Fruit fly (Drosophila melanogaster): ENCODE measurements around the gene CG14314.

The CG14314 gene

dm6 chr3R:18171983-18172967 lies 43.7 kb upstream of the CG14314 start (continued):
- peak; percentile 79 for TF ChIP-seq fd64A (GFP tag; optimal IDR thresholded peaks at IDR 0.05)
- peak; percentile 60 for TF ChIP-seq CG8765 (GFP tag; IDR thresholded peaks at IDR 0.05)
- peak; percentile 89 for TF ChIP-seq CG5245 (GFP tag; optimal IDR thresholded peaks at IDR 0.05)
- TF ChIP-seq BtbVII (GFP tag; optimal IDR thresholded peaks at IDR 0.05): peak; percentile 92
- TF ChIP-seq org-1 (GFP tag; optimal IDR thresholded peaks at IDR 0.05): peak; percentile 94
- peak; percentile 71 for TF ChIP-seq MTF-1 (GFP tag; optimal IDR thresholded peaks at IDR 0.05; ENCODE audit: borderline replicate concordance)
- peak; percentile 89 for TF ChIP-seq cato (GFP tag; optimal IDR thresholded peaks at IDR 0.05; ENCODE audit: borderline replicate concordance)
- TF ChIP-seq cad (GFP tag; optimal IDR thresholded peaks at IDR 0.05): no peak
- TF ChIP-seq CG7963 (GFP tag; IDR thresholded peaks at IDR 0.05; ENCODE audit: partially characterized antibody): no peak
- peak; percentile 90 for TF ChIP-seq Fer3 (tag; optimal IDR thresholded peaks at IDR 0.05)
- no peak for TF ChIP-seq CG14860 (GFP tag; IDR thresholded peaks at IDR 0.05; ENCODE audit: partially characterized antibody)
- TF ChIP-seq crc (GFP tag; optimal IDR thresholded peaks at IDR 0.05): peak; percentile 88
- no peak for TF ChIP-seq amos (GFP tag; IDR thresholded peaks at IDR 0.05; ENCODE audit: partially characterized antibody)
- peak; percentile 83 for TF ChIP-seq Dbx (GFP tag; IDR thresholded peaks at IDR 0.05)
- TF ChIP-seq emc (GFP tag; optimal IDR thresholded peaks at IDR 0.05): peak; percentile 61
- peak; percentile 95 for TF ChIP-seq fd96Cb (tag; optimal IDR thresholded peaks at IDR 0.05)
- peak; percentile 47; the same call in 1 of the 2 replicates for TF ChIP-seq Poxn (GFP tag; IDR thresholded peaks at IDR 0.05)
- TF ChIP-seq CG12299 (tag; optimal IDR thresholded peaks at IDR 0.05): peak; percentile 87
- TF ChIP-seq dysf (GFP tag; IDR thresholded peaks at IDR 0.05): peak; percentile 92
- TF ChIP-seq unpg (GFP tag; optimal IDR thresholded peaks at IDR 0.05): peak; percentile 93
- TF ChIP-seq CG31441 (GFP tag; IDR thresholded peaks at IDR 0.05): peak; percentile 98
- peak; percentile 92 for TF ChIP-seq HmgZ (tag; optimal IDR thresholded peaks at IDR 0.05)
- peak; percentile 93 for TF ChIP-seq dpn (GFP tag; optimal IDR thresholded peaks at IDR 0.05)
- peak; percentile 93 for TF ChIP-seq Hand (GFP tag; optimal IDR thresholded peaks at IDR 0.05)
- TF ChIP-seq dimm (GFP tag; IDR thresholded peaks at IDR 0.05): peak; percentile 54
- TF ChIP-seq Asciz (GFP tag; optimal IDR thresholded peaks at IDR 0.05): peak; percentile 95
- TF ChIP-seq CG32532 (GFP tag; IDR thresholded peaks at IDR 0.05): peak; percentile 90
- no peak for TF ChIP-seq pan (optimal IDR thresholded peaks at IDR 0.05)
- peak in 1 of 2 experiments; percentile 91 for TF ChIP-seq pan (GFP tag; optimal IDR thresholded peaks at IDR 0.05 in 1 of 2, IDR thresholded peaks at IDR 0.05 in 1 of 2)
- peak; percentile 73; the same call in 1 of the 2 replicates for TF ChIP-seq wdn (GFP tag; IDR thresholded peaks at IDR 0.05)
- TF ChIP-seq Taf1 (GFP tag; IDR thresholded peaks at IDR 0.05): peak; percentile 73
- TF ChIP-seq CG15269 (tag; optimal IDR thresholded peaks at IDR 0.05): peak; percentile 94
- peak; percentile 60 for TF ChIP-seq wek (GFP tag; optimal IDR thresholded peaks at IDR 0.05)
- TF ChIP-seq Ets65A (GFP tag): peak; percentile 98
- TF ChIP-seq CG13624 (GFP tag; optimal IDR thresholded peaks at IDR 0.05): peak; percentile 78
- peak; percentile 91 for TF ChIP-seq gsb-n (tag; optimal IDR thresholded peaks at IDR 0.05)
- peak; percentile 90 for TF ChIP-seq shn (GFP tag; optimal IDR thresholded peaks at IDR 0.05)
- TF ChIP-seq nerfin-2 (GFP tag; IDR thresholded peaks at IDR 0.05; ENCODE audit: partially characterized antibody): no peak
- peak; percentile 66 for TF ChIP-seq crol (GFP tag; IDR thresholded peaks at IDR 0.05)
- peak; percentile 90 for TF ChIP-seq CG6683 (GFP tag; optimal IDR thresholded peaks at IDR 0.05)
- peak; percentile 96 for TF ChIP-seq CG9727 (GFP tag; optimal IDR thresholded peaks at IDR 0.05)
- peak; percentile 61; the same call in 1 of the 3 replicates for TF ChIP-seq Optix (GFP tag; IDR thresholded peaks at IDR 0.05)
- TF ChIP-seq sna (GFP tag; IDR thresholded peaks at IDR 0.05; ENCODE audit: partially characterized antibody): no peak
- TF ChIP-seq exex (tag; optimal IDR thresholded peaks at IDR 0.05): peak; percentile 72
- no peak for TF ChIP-seq CG16813 (GFP tag; IDR thresholded peaks at IDR 0.05; ENCODE audit: partially characterized antibody)
- TF ChIP-seq CG12104 (GFP tag; optimal IDR thresholded peaks at IDR 0.05): peak; percentile 93
- peak; percentile 63 for TF ChIP-seq CG15073 (GFP tag; optimal IDR thresholded peaks at IDR 0.05)
- TF ChIP-seq Fer1 (GFP tag; optimal IDR thresholded peaks at IDR 0.05): peak; percentile 95

Data from whole organism, embryonic.